Fruit fly (Drosophila melanogaster): Measurements from ENCODE around the gene CG4553.

CG4553 gene

dm6 chr3R:25448318-25448717 is 28.4 kb downstream of the CG4553 start (continued):
- TF ChIP-seq CG9932 (GFP tag; IDR thresholded peaks at IDR 0.05) (no peak), tin (GFP tag; optimal IDR thresholded peaks at IDR 0.05) (no peak), CG18262 (tag; optimal IDR thresholded peaks at IDR 0.05) (no peak), Eip74EF (GFP tag; optimal IDR thresholded peaks at IDR 0.05) (no peak), HLH54F (GFP tag; optimal IDR thresholded peaks at IDR 0.05) (no peak), CkIIα-i1 (GFP tag; IDR thresholded peaks at IDR 0.05) (no peak), eyg (GFP tag; optimal IDR thresholded peaks at IDR 0.05) (no peak), klu (GFP tag; IDR thresholded peaks at IDR 0.05) (no peak), CG12391 (tag; optimal IDR thresholded peaks at IDR 0.05) (no peak), CG7745 (tag; optimal IDR thresholded peaks at IDR 0.05) (no peak), CG2889 (GFP tag; IDR thresholded peaks at IDR 0.05) (no peak), peb (GFP tag; IDR thresholded peaks at IDR 0.05) (no peak), CG17829 (tag; optimal IDR thresholded peaks at IDR 0.05) (no peak), CG34422 (GFP tag; IDR thresholded peaks at IDR 0.05) (no peak), lab (GFP tag; optimal IDR thresholded peaks at IDR 0.05) (no peak), gem (tag; optimal IDR thresholded peaks at IDR 0.05) (peak; percentile 0), nmo (GFP tag; optimal IDR thresholded peaks at IDR 0.05) (peak; percentile 11), Mes4 (GFP tag; optimal IDR thresholded peaks at IDR 0.05) (no peak), Ptx1 (GFP tag; IDR thresholded peaks at IDR 0.05) (no peak), CG32772 (GFP tag; IDR thresholded peaks at IDR 0.05) (no peak), CG1603 (tag; optimal IDR thresholded peaks at IDR 0.05) (peak; percentile 19), CG4404 (GFP tag; IDR thresholded peaks at IDR 0.05) (no peak), ci (GFP tag; IDR thresholded peaks at IDR 0.05) (peak; percentile 40; the same call in 1 of the 3 replicates), Poxn (GFP tag; IDR thresholded peaks at IDR 0.05) (no peak), Bgb (GFP tag; IDR thresholded peaks at IDR 0.05; ENCODE audit: partially characterized antibody) (no peak), CG8359 (GFP tag; optimal IDR thresholded peaks at IDR 0.05; ENCODE audit: borderline replicate concordance) (no peak), tup (GFP tag; optimal IDR thresholded peaks at IDR 0.05) (no peak), vvl (GFP tag; IDR thresholded peaks at IDR 0.05) (peak; percentile 21; the same call in 1 of the 2 replicates), Ets65A (GFP tag) (no peak), Oli (tag; optimal IDR thresholded peaks at IDR 0.05) (no peak), Lim3 (GFP tag; IDR thresholded peaks at IDR 0.05) (no peak), CG3995 (GFP tag; optimal IDR thresholded peaks at IDR 0.05) (no peak), btn (GFP tag; optimal IDR thresholded peaks at IDR 0.05) (no peak), Nf-YA (GFP tag; IDR thresholded peaks at IDR 0.05) (no peak), CG30020 (tag; optimal IDR thresholded peaks at IDR 0.05) (no peak), Hr78 (GFP tag; optimal IDR thresholded peaks at IDR 0.05) (no peak), jumu (GFP tag; optimal IDR thresholded peaks at IDR 0.05) (no peak), Xrp1 (GFP tag; IDR thresholded peaks at IDR 0.05) (0 out of 2 replicates have a peak, but pooled peaks have one; percentile 10), Hr3 (GFP tag; optimal IDR thresholded peaks at IDR 0.05) (no peak), CG12155 (GFP tag; optimal IDR thresholded peaks at IDR 0.05) (no peak), CG10565 (GFP tag; optimal IDR thresholded peaks at IDR 0.05) (no peak), CG6813 (GFP tag; optimal IDR thresholded peaks at IDR 0.05) (no peak), Jarid2 (GFP tag; optimal IDR thresholded peaks at IDR 0.05) (no peak), odd (GFP tag; optimal IDR thresholded peaks at IDR 0.05) (no peak), sens (GFP tag) (peak; percentile 72), pb (GFP tag; optimal IDR thresholded peaks at IDR 0.05) (no peak), Abd-B (GFP tag; optimal IDR thresholded peaks at IDR 0.05) (no peak), Chrac-16 (GFP tag; optimal IDR thresholded peaks at IDR 0.05) (no peak), HLH3B (GFP tag; IDR thresholded peaks at IDR 0.05) (peak; percentile 18; the same call in 1 of the 2 replicates), CG15269 (tag; optimal IDR thresholded peaks at IDR 0.05) (no peak), gro (GFP tag; optimal IDR thresholded peaks at IDR 0.05) (no peak), row (GFP tag; IDR thresholded peaks at IDR 0.05) (0 out of 3 replicates have a peak, but pooled peaks have one; percentile 28)

Measured in whole organism, embryonic.